Fruit fly (Drosophila melanogaster) whole organism, embryonic: ENCODE data around the gene fz.
A peak's percentile ranks its signal among the peaks of the same experiment; 100 is the strongest.

Experiments used
- CG1024 ChIP-seq: fragments of 200-800 bp; sonication (Bioruptor generic); IDR thresholded peaks from 2 replicates; pipeline ENCODE4 v1.3.6; 2022; ENCODE audit warnings: missing biosample characterization, missing genetic modification characterization
- CG13287 ChIP-seq: fragments of 200-800 bp; sonication (Bioruptor generic); IDR thresholded peaks from 2 replicates; pipeline ENCODE4 v1.3.6; 2022; ENCODE audit warnings: missing biosample characterization, missing genetic modification characterization; ENCODE audit not compliant: partially characterized antibody
- CG14667 ChIP-seq: fragments of 200-800 bp; sonication (Bioruptor generic); IDR thresholded peaks from 2 replicates; pipeline ENCODE4 v1.3.6; 2022; ENCODE audit warnings: missing biosample characterization, missing genetic modification characterization
- CG1529 ChIP-seq: fragments of 200-800 bp; sonication (Bioruptor generic); optimal IDR thresholded peaks from 3 replicates; lab custom pipeline; 2018; ENCODE audit warnings: missing biosample characterization, missing genetic modification characterization
- CG15479 ChIP-seq: fragments of 200-800 bp; sonication (Bioruptor generic); optimal IDR thresholded peaks from 3 replicates; lab custom pipeline; 2019; ENCODE audit warnings: missing biosample characterization, mild to moderate bottlenecking, missing genetic modification characterization, moderate library complexity
- CG16815 ChIP-seq: fragments of 200-800 bp; sonication (Bioruptor generic); optimal IDR thresholded peaks from 3 replicates; lab custom pipeline; 2017; ENCODE audit warnings: missing biosample characterization, mild to moderate bottlenecking, missing genetic modification characterization
- CG17802 ChIP-seq: fragments of 200-800 bp; sonication (Bioruptor generic); optimal IDR thresholded peaks from 2 replicates; lab custom pipeline; 2018; ENCODE audit warnings: missing biosample characterization, mild to moderate bottlenecking, missing genetic modification characterization, moderate library complexity
- CG17829 ChIP-seq: fragments of 200-800 bp; optimal IDR thresholded peaks from 2 replicates; lab custom pipeline; 2019; ENCODE audit warnings: missing biosample characterization, mild to moderate bottlenecking, missing genetic modification characterization, moderate library complexity
- CG2120 ChIP-seq: fragments of 200-800 bp; sonication (Bioruptor generic); optimal IDR thresholded peaks from 3 replicates; lab custom pipeline; 2016; ENCODE audit warnings: missing biosample characterization, missing genetic modification characterization
- CG32767 ChIP-seq: fragments of 200-800 bp; sonication (Bioruptor generic); IDR thresholded peaks from 2 replicates; pipeline ENCODE4 v1.3.6; 2022; ENCODE audit warnings: missing biosample characterization, missing genetic modification characterization
- CG3281 ChIP-seq: fragments of 200-800 bp; sonication (Bioruptor generic); optimal IDR thresholded peaks from 3 replicates; lab custom pipeline; 2017; ENCODE audit warnings: missing biosample characterization, mild to moderate bottlenecking, missing genetic modification characterization
- CG43689 ChIP-seq: fragments of 200-800 bp; sonication (Bioruptor generic); IDR thresholded peaks from 2 replicates; pipeline ENCODE4 v1.3.6; 2022; ENCODE audit warnings: missing biosample characterization, missing genetic modification characterization
- CG4820 ChIP-seq: fragments of 200-800 bp; sonication (Bioruptor generic); optimal IDR thresholded peaks from 3 replicates; lab custom pipeline; 2016; ENCODE audit warnings: missing biosample characterization, missing genetic modification characterization
- CG4854 ChIP-seq: fragments of 200-800 bp; sonication (Bioruptor generic); optimal IDR thresholded peaks from 2 replicates; lab custom pipeline; 2016; ENCODE audit warnings: missing biosample characterization, missing genetic modification characterization, inconsistent platforms
- CG6175 ChIP-seq: fragments of 200-800 bp; sonication (Bioruptor generic); IDR thresholded peaks from 3 replicates; pipeline ENCODE4 v1.3.6; 2022; ENCODE audit warnings: missing biosample characterization, missing genetic modification characterization
- CG6854 ChIP-seq: fragments of 200-800 bp; sonication (Bioruptor generic); optimal IDR thresholded peaks from 3 replicates; lab custom pipeline; 2017; ENCODE audit warnings: missing biosample characterization, mild to moderate bottlenecking, missing genetic modification characterization
- CG7745 ChIP-seq: fragments of 200-800 bp; sonication (Bioruptor generic); optimal IDR thresholded peaks from 2 replicates; lab custom pipeline; 2018; ENCODE audit warnings: missing biosample characterization, mild to moderate bottlenecking, missing genetic modification characterization, moderate library complexity
- CG7928 ChIP-seq: fragments of 200-800 bp; sonication (Bioruptor generic); optimal IDR thresholded peaks from 2 replicates; lab custom pipeline; 2017; ENCODE audit warnings: missing biosample characterization, mild to moderate bottlenecking, missing genetic modification characterization
- CG8089 ChIP-seq: fragments of 200-800 bp; sonication (Bioruptor generic); optimal IDR thresholded peaks from 3 replicates; lab custom pipeline; 2016; ENCODE audit warnings: missing biosample characterization, missing genetic modification characterization
- CG8478 ChIP-seq: fragments of >200 bp; optimal IDR thresholded peaks from 2 replicates; lab custom pipeline; 2018
- CoRest ChIP-seq: fragments of 200-800 bp; sonication (Bioruptor generic); optimal IDR thresholded peaks from 3 replicates; lab custom pipeline; 2018; ENCODE audit warnings: missing biosample characterization, mild to moderate bottlenecking, missing genetic modification characterization, moderate library complexity
- Elba2 ChIP-seq: fragments of 200-800 bp; sonication (Bioruptor generic); optimal IDR thresholded peaks from 3 replicates; lab custom pipeline; 2016; ENCODE audit warnings: missing biosample characterization, missing genetic modification characterization
- Fer1 ChIP-seq: fragments of 200-800 bp; sonication (Bioruptor generic); optimal IDR thresholded peaks from 2 replicates; lab custom pipeline; 2017; ENCODE audit warnings: missing biosample characterization, mild to moderate bottlenecking, missing genetic modification characterization
- Hey ChIP-seq: fragments of 200-800 bp; sonication (Bioruptor generic); optimal IDR thresholded peaks from 3 replicates; lab custom pipeline; 2018; ENCODE audit warnings: missing biosample characterization, mild to moderate bottlenecking, missing genetic modification characterization
- Hr39 ChIP-seq: fragments of >200 bp; optimal IDR thresholded peaks from 2 replicates; lab custom pipeline; 2017
- Hsf ChIP-seq: fragments of 200-800 bp; sonication (Bioruptor generic); optimal IDR thresholded peaks from 3 replicates; lab custom pipeline; 2016; ENCODE audit warnings: missing biosample characterization, missing genetic modification characterization
- Jarid2 ChIP-seq: fragments of 200-800 bp; sonication (Bioruptor generic); optimal IDR thresholded peaks from 3 replicates; lab custom pipeline; 2017; ENCODE audit warnings: mild to moderate bottlenecking, missing biosample characterization, missing genetic modification reagents, missing genetic modification characterization
- Oaz ChIP-seq: fragments of 200-800 bp; sonication (Bioruptor generic); IDR thresholded peaks from 2 replicates; pipeline ENCODE4 v1.3.6; 2022; ENCODE audit warnings: missing biosample characterization, missing genetic modification characterization
- Oli ChIP-seq: fragments of 200-800 bp; sonication (Bioruptor generic); optimal IDR thresholded peaks from 2 replicates; lab custom pipeline; 2018; ENCODE audit warnings: missing biosample characterization, mild to moderate bottlenecking, missing genetic modification characterization, moderate library complexity
- Optix ChIP-seq: fragments of 200-800 bp; sonication (Bioruptor generic); IDR thresholded peaks from 3 replicates; pipeline ENCODE4 v1.3.6; 2022; ENCODE audit warnings: missing biosample characterization, missing genetic modification characterization
- Pdp1 ChIP-seq, 2 experiments: fragments of 200-800 bp; sonication (Bioruptor generic); optimal IDR thresholded peaks; 3 replicates each; lab custom pipeline; 2016; ENCODE audit warnings: missing biosample characterization in 2 of 2, missing genetic modification characterization in 2 of 2, mild to moderate bottlenecking in 1 of 2, moderate library complexity in 1 of 2
- Rfx ChIP-seq: fragments of 200-800 bp; sonication (Bioruptor generic); IDR thresholded peaks from 2 replicates; pipeline ENCODE4 v1.3.6; 2022; ENCODE audit warnings: missing biosample characterization, missing genetic modification characterization
- Rx ChIP-seq: fragments of 200-800 bp; sonication (Bioruptor generic); IDR thresholded peaks from 2 replicates; pipeline ENCODE4 v1.3.6; 2022; ENCODE audit warnings: missing biosample characterization, missing genetic modification characterization
- az2 ChIP-seq: fragments of 200-800 bp; sonication (Bioruptor generic); optimal IDR thresholded peaks from 3 replicates; lab custom pipeline; 2016; ENCODE audit warnings: missing biosample characterization, missing genetic modification characterization
- btn ChIP-seq: fragments of 200-800 bp; sonication (Bioruptor generic); optimal IDR thresholded peaks from 2 replicates; lab custom pipeline; 2016; ENCODE audit warnings: missing biosample characterization, missing genetic modification characterization
- eyg ChIP-seq: fragments of 200-800 bp; sonication (Bioruptor generic); optimal IDR thresholded peaks from 3 replicates; lab custom pipeline; 2016; ENCODE audit warnings: missing biosample characterization, missing genetic modification characterization
- grau ChIP-seq: fragments of 200-800 bp; optimal IDR thresholded peaks from 3 replicates; lab custom pipeline; 2019; ENCODE audit warnings: missing biosample characterization, mild to moderate bottlenecking, missing genetic modification characterization, moderate library complexity
- grn ChIP-seq: fragments of 200-800 bp; sonication (Bioruptor generic); optimal IDR thresholded peaks from 3 replicates; lab custom pipeline; 2017; ENCODE audit warnings: missing biosample characterization, missing genetic modification characterization
- gsb-n ChIP-seq: fragments of 200-800 bp; sonication (Bioruptor generic); optimal IDR thresholded peaks from 3 replicates; lab custom pipeline; 2018; ENCODE audit warnings: missing biosample characterization, mild to moderate bottlenecking, missing genetic modification characterization
- gt ChIP-seq: fragments of 200-800 bp; sonication (Bioruptor generic); IDR thresholded peaks from 2 replicates; pipeline ENCODE4 v1.3.6; 2022; ENCODE audit warnings: missing biosample characterization, missing genetic modification characterization
- ham ChIP-seq: fragments of 200-800 bp; sonication (Bioruptor generic); IDR thresholded peaks from 2 replicates; pipeline ENCODE4 v1.3.6; 2022; ENCODE audit warnings: missing biosample characterization, missing genetic modification characterization
- inv ChIP-seq: fragments of 200-800 bp; sonication (Bioruptor generic); IDR thresholded peaks from 2 replicates; pipeline ENCODE4 v1.3.6; 2022; ENCODE audit warnings: missing biosample characterization, missing genetic modification characterization; ENCODE audit not compliant: partially characterized antibody
- knrl ChIP-seq: fragments of 200-800 bp; sonication (Bioruptor generic); IDR thresholded peaks from 3 replicates; pipeline ENCODE4 v1.3.6; 2022; ENCODE audit warnings: missing biosample characterization, missing genetic modification characterization; ENCODE audit not compliant: partially characterized antibody
- nerfin-1 ChIP-seq: fragments of 200-800 bp; sonication (Bioruptor generic); optimal IDR thresholded peaks from 3 replicates; lab custom pipeline; 2019; ENCODE audit warnings: missing biosample characterization, mild to moderate bottlenecking, missing genetic modification characterization, moderate library complexity
- pho ChIP-seq: fragments of 200-800 bp; sonication (Bioruptor generic); optimal IDR thresholded peaks from 2 replicates; lab custom pipeline; 2016; ENCODE audit warnings: missing biosample characterization, missing genetic modification characterization
- row ChIP-seq: fragments of 200-800 bp; sonication (Bioruptor generic); IDR thresholded peaks from 3 replicates; pipeline ENCODE4 v1.3.6; 2022; ENCODE audit warnings: missing biosample characterization, missing genetic modification characterization
- run ChIP-seq: fragments of 200-800 bp; sonication (Bioruptor generic); optimal IDR thresholded peaks from 3 replicates; lab custom pipeline; 2018; ENCODE audit warnings: missing biosample characterization, mild to moderate bottlenecking, missing genetic modification characterization
- tna ChIP-seq: fragments of 200-800 bp; sonication (Bioruptor generic); IDR thresholded peaks from 2 replicates; pipeline ENCODE4 v1.3.6; 2022; ENCODE audit warnings: missing biosample characterization, missing genetic modification characterization; ENCODE audit not compliant: partially characterized antibody
- twi ChIP-seq: fragments of 200-800 bp; optimal IDR thresholded peaks from 2 replicates; lab custom pipeline; 2019; ENCODE audit warnings: missing biosample characterization, mild to moderate bottlenecking, missing genetic modification characterization, moderate library complexity
- vfl ChIP-seq: fragments of 200-800 bp; sonication (Bioruptor generic); optimal IDR thresholded peaks from 2 replicates; lab custom pipeline; 2016; ENCODE audit warnings: missing biosample characterization, missing genetic modification characterization
- wor ChIP-seq: fragments of 200-800 bp; sonication (Bioruptor generic); IDR thresholded peaks from 2 replicates; pipeline ENCODE4 v1.3.6; 2022; ENCODE audit warnings: missing biosample characterization, missing genetic modification characterization

The fz gene

DNA sequence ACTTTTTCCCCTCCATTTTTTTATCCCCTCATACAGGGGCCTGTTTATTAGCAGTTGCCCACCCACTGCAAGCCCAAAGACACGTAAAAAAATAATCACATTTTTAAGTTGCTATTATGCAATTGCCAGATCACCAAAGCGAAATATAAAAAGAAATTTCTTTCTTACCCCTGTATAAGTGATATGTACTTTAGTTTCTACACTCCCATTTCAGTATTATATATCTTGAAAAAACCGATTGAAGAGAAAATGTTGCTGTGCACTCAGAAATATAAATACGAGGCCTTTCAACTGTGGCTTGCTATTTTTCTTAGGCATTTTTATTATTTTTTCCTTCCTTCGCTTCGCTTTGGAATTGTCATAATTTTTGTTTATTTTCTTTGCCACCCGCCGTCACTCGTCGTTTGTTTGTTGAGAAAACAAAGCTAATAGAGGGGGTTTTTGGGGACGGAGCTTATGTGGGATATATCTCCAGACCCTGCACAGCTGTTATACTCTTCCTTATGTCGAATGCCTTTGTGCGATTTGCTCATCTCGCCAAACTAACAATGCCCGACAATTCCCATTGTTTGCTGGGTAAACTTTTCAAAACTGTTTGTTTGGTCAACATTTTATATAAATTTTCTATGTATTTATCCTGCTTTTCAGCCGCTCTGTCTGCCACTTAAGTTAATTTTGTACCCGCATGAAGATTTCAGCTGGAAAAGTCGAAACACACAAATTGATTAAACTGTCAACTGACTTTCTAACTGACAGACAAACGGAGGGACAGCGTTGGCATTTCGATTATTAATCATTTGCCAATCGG lies 80.3 kb downstream of the fz start (continued):
- TF ChIP-seq row (GFP tag; lab: Robert Waterston, UW): peak; percentile 28; the same call in 1 of the 3 replicates
- TF ChIP-seq CG17829: no peak
- no peak for TF ChIP-seq CG4854 (GFP tag; lab: Kevin White, UChicago)
- TF ChIP-seq twi (tag; lab: Kevin White, UChicago): peak; percentile 52
- no peak for TF ChIP-seq CG6175 (GFP tag; lab: Robert Waterston, UW)
- no peak for TF ChIP-seq inv (GFP tag; lab: Robert Waterston, UW)
- TF ChIP-seq Hey (tag; lab: Kevin White, UChicago): no peak
- TF ChIP-seq Elba2: no peak
- TF ChIP-seq CG16815 (GFP tag; lab: Kevin White, UChicago): no peak
- TF ChIP-seq CG8478 (lab: Kevin White, UChicago): no peak
- TF ChIP-seq Fer1: peak; percentile 29
- no peak for TF ChIP-seq Rfx (GFP tag; lab: Robert Waterston, UW)
- no peak for TF ChIP-seq CG15479
- no peak for TF ChIP-seq knrl (GFP tag; lab: Robert Waterston, UW)
- no peak for TF ChIP-seq Rx (GFP tag; lab: Robert Waterston, UW)
- TF ChIP-seq Oli (tag; lab: Kevin White, UChicago): no peak
- peak; percentile 20 for TF ChIP-seq CoRest (tag; lab: Kevin White, UChicago)
- no peak for TF ChIP-seq CG1024 (GFP tag; lab: Robert Waterston, UW)
- TF ChIP-seq CG1529 (GFP tag; lab: Kevin White, UChicago): peak; percentile 32
- TF ChIP-seq CG7745 (tag; lab: Kevin White, UChicago): no peak
- no peak for TF ChIP-seq Hr39
- no peak for TF ChIP-seq nerfin-1 (tag; lab: Kevin White, UChicago)
- no peak for TF ChIP-seq CG17802
- no peak for TF ChIP-seq CG13287
- TF ChIP-seq vfl (GFP tag; lab: Kevin White, UChicago): no peak
- TF ChIP-seq CG43689 (GFP tag; lab: Robert Waterston, UW): no peak
- no peak for TF ChIP-seq CG7928
- no peak for TF ChIP-seq tna (GFP tag; lab: Robert Waterston, UW)
- no peak for TF ChIP-seq CG14667 (GFP tag; lab: Robert Waterston, UW)
- TF ChIP-seq CG4820 (GFP tag; lab: Kevin White, UChicago): no peak
- no peak for TF ChIP-seq CG2120 (GFP tag; lab: Kevin White, UChicago)
- TF ChIP-seq gt (GFP tag; lab: Robert Waterston, UW): no peak
- TF ChIP-seq CG3281 (GFP tag; lab: Kevin White, UChicago): peak; percentile 37
- no peak for TF ChIP-seq CG8089 (GFP tag; lab: Kevin White, UChicago)
- no peak for TF ChIP-seq Oaz (GFP tag; lab: Robert Waterston, UW)
- no peak for TF ChIP-seq eyg (GFP tag; lab: Kevin White, UChicago)
- TF ChIP-seq Pdp1 (GFP tag; optimal IDR thresholded peaks at IDR 0.05; lab: Kevin White, UChicago): peak in 1 of 2 experiments; percentile 42
- TF ChIP-seq CG32767: no peak
- TF ChIP-seq grau (tag; lab: Kevin White, UChicago): no peak
- TF ChIP-seq ham: no peak
- no peak for TF ChIP-seq Jarid2 (GFP tag; lab: Kevin White, UChicago)
- no peak for TF ChIP-seq pho (GFP tag; lab: Kevin White, UChicago)
- no peak for TF ChIP-seq run (tag; lab: Kevin White, UChicago)
- no peak for TF ChIP-seq Optix
- peak; percentile 3 for TF ChIP-seq Hsf
- TF ChIP-seq gsb-n (tag; lab: Kevin White, UChicago): no peak
- no peak for TF ChIP-seq az2 (GFP tag; lab: Kevin White, UChicago)
- no peak for TF ChIP-seq CG6854 (GFP tag; lab: Kevin White, UChicago)
- no peak for TF ChIP-seq wor (GFP tag; lab: Robert Waterston, UW)
- no peak for TF ChIP-seq btn
- no peak for TF ChIP-seq grn (GFP tag; lab: Kevin White, UChicago)
